Worm (Caenorhabditis elegans) whole organism, L4 larva: ENCODE data around the gene ctl-3.
"Not testable (repeated sequence)": the region's sequence is repeated elsewhere in the genome, so short reads cannot be mapped to it uniquely, and the experiment has no call there.

ENCODE experiments used
- D1046.2 ChIP-seq: fragments of 200-800 bp; sonication (Bioruptor generic); IDR thresholded peaks from 2 replicates; pipeline ENCODE4 v1.3.6; 2022; ENCODE audit warnings: missing genetic modification characterization, missing compliant biosample characterization
- F37D6.2 ChIP-seq: sonication (generic microtip); optimal IDR thresholded peaks from 2 replicates; lab custom pipeline; 2016; ENCODE audit warnings: mild to moderate bottlenecking, missing genetic modification characterization, missing compliant biosample characterization
- F49E8.2 ChIP-seq: sonication (generic microtip); optimal IDR thresholded peaks from 2 replicates; lab custom pipeline; 2016; ENCODE audit warnings: missing compliant biosample characterization, mild to moderate bottlenecking, missing genetic modification characterization, borderline replicate concordance
- Y48G9A.11 ChIP-seq: fragments of 200-800 bp; sonication (Bioruptor generic); IDR thresholded peaks from 2 replicates; pipeline ENCODE4 v1.3.6; 2022; ENCODE audit warnings: missing genetic modification reagents, missing genetic modification characterization, missing compliant biosample characterization
- Y5F2A.4 ChIP-seq: fragments of 200-800 bp; sonication (Bioruptor generic); optimal IDR thresholded peaks from 2 replicates; lab custom pipeline; 2018; ENCODE audit warnings: mild to moderate bottlenecking, missing genetic modification characterization, missing compliant biosample characterization
- Y75B8A.6 ChIP-seq: fragments of 200-800 bp; sonication (Bioruptor generic); IDR thresholded peaks from 2 replicates; pipeline ENCODE4 v1.3.6; 2022; ENCODE audit warnings: missing genetic modification reagents, missing genetic modification characterization, missing compliant biosample characterization
- ZK337.2 ChIP-seq: fragments of 200-800 bp; sonication (Bioruptor generic); IDR thresholded peaks from 2 replicates; pipeline ENCODE4 v1.3.6; 2022; ENCODE audit warnings: missing genetic modification reagents, missing genetic modification characterization, missing compliant biosample characterization
- aha-1 ChIP-seq: fragments of 150-350 bp; peaks from one replicate; lab custom pipeline; 2014; ENCODE audit warnings: missing biosample characterization, missing genetic modification characterization
- ceh-28 ChIP-seq: fragments of 150-350 bp; optimal IDR thresholded peaks from 2 replicates; lab custom pipeline; 2014; ENCODE audit warnings: missing biosample characterization, missing genetic modification reagents, missing genetic modification characterization
- daf-12 ChIP-seq: fragments of 150-350 bp; optimal IDR thresholded peaks from 2 replicates; lab custom pipeline; 2014; ENCODE audit warnings: missing biosample characterization, missing genetic modification reagents, missing genetic modification characterization
- daf-16 ChIP-seq, 3 experiments: sonication (generic microtip); optimal IDR thresholded peaks; 2 replicates each; lab custom pipeline; 2016 to 2017; ENCODE audit warnings: missing genetic modification characterization in 3 of 3, missing genetic modification reagents in 3 of 3, mild to moderate bottlenecking in 2 of 3, missing compliant biosample characterization in 2 of 3, missing biosample characterization in 1 of 3, moderate library complexity in 1 of 3
- dmd-6 ChIP-seq: fragments of 200-800 bp; sonication (Bioruptor generic); IDR thresholded peaks from 2 replicates; pipeline ENCODE4 v1.3.6; 2022; ENCODE audit warnings: missing genetic modification reagents, missing genetic modification characterization, missing compliant biosample characterization
- duxl-1 ChIP-seq: sonication (generic microtip); optimal IDR thresholded peaks from 2 replicates; lab custom pipeline; 2016; ENCODE audit warnings: mild to moderate bottlenecking, missing genetic modification characterization, moderate library complexity, missing compliant biosample characterization; ENCODE audit not compliant: poor library complexity
- fos-1 ChIP-seq: fragments of 150-350 bp; optimal IDR thresholded peaks from 2 replicates; lab custom pipeline; 2014; ENCODE audit warnings: missing biosample characterization, missing genetic modification characterization
- hlh-11 ChIP-seq: fragments of 200-800 bp; sonication (Bioruptor generic); optimal IDR thresholded peaks from 2 replicates; lab custom pipeline; 2018; ENCODE audit warnings: mild to moderate bottlenecking, missing genetic modification characterization, missing compliant biosample characterization
- hlh-30 ChIP-seq: sonication (generic microtip); optimal IDR thresholded peaks from 2 replicates; lab custom pipeline; 2017; ENCODE audit warnings: antibody characterized with exemption, mild to moderate bottlenecking, missing genetic modification characterization, missing compliant biosample characterization; ENCODE audit not compliant: insufficient read depth
- lin-38 ChIP-seq: fragments of 200-800 bp; sonication (Bioruptor generic); IDR thresholded peaks from 2 replicates; pipeline ENCODE4 v1.3.6; 2022; ENCODE audit warnings: missing genetic modification reagents, missing genetic modification characterization, missing compliant biosample characterization
- lsy-2 ChIP-seq, 2 experiments: fragments of 150-350 bp in 1 of 2; sonication (generic microtip) in 1 of 2; optimal IDR thresholded peaks; 2 replicates each; lab custom pipeline; 2014 to 2017; ENCODE audit warnings: missing biosample characterization in 2 of 2, missing genetic modification characterization in 2 of 2
- mdt-29 ChIP-seq: fragments of 200-800 bp; sonication (Bioruptor generic); IDR thresholded peaks from 2 replicates; pipeline ENCODE4 v1.3.6; 2022; ENCODE audit warnings: missing genetic modification reagents, missing genetic modification characterization, missing compliant biosample characterization
- mep-1 ChIP-seq: fragments of 150-350 bp; sonication (generic microtip); optimal IDR thresholded peaks from 3 replicates; lab custom pipeline; 2014; ENCODE audit warnings: missing biosample characterization, missing genetic modification characterization
- mxl-3 ChIP-seq: fragments of 200-800 bp; sonication (Bioruptor generic); optimal IDR thresholded peaks from 2 replicates; lab custom pipeline; 2018; ENCODE audit warnings: mild to moderate bottlenecking, missing genetic modification characterization, missing compliant biosample characterization
- nhr-10 ChIP-seq: fragments of 150-350 bp; optimal IDR thresholded peaks from 2 replicates; lab custom pipeline; 2014; ENCODE audit warnings: missing biosample characterization, missing genetic modification characterization
- nhr-102 ChIP-seq: sonication (generic microtip); optimal IDR thresholded peaks from 2 replicates; lab custom pipeline; 2016; ENCODE audit warnings: mild to moderate bottlenecking, missing genetic modification characterization, moderate library complexity, missing compliant biosample characterization
- nhr-25 ChIP-seq: sonication (generic microtip); optimal IDR thresholded peaks from 2 replicates; lab custom pipeline; 2017; ENCODE audit warnings: missing genetic modification characterization, mild to moderate bottlenecking, missing compliant biosample characterization, antibody characterized with exemption, moderate library complexity, borderline replicate concordance; ENCODE audit not compliant: insufficient read depth
- pha-4 ChIP-seq, 2 experiments: fragments of 150-350 bp in 1 of 2; fragments of 200-800 bp in 1 of 2; sonication (Bioruptor generic) in 1 of 2; IDR thresholded peaks in 1 of 2; optimal IDR thresholded peaks in 1 of 2; 2 replicates each; pipeline versions ENCODE4 v1.3.6 to Lab custom; 2014 to 2022; ENCODE audit warnings: missing genetic modification characterization in 2 of 2, missing genetic modification reagents in 2 of 2, missing biosample characterization in 1 of 2, missing compliant biosample characterization in 1 of 2
- rbr-2 ChIP-seq: sonication (generic microtip); optimal IDR thresholded peaks from 2 replicates; lab custom pipeline; 2016; ENCODE audit warnings: missing genotype, missing genetic modification characterization, missing compliant biosample characterization
- sdz-12 ChIP-seq: fragments of 200-800 bp; sonication (Bioruptor generic); optimal IDR thresholded peaks from 2 replicates; lab custom pipeline; 2018; ENCODE audit warnings: mild to moderate bottlenecking, missing genetic modification characterization, missing compliant biosample characterization
- snpc-1.2 ChIP-seq: fragments of 200-800 bp; sonication (Bioruptor generic); IDR thresholded peaks from 2 replicates; pipeline ENCODE4 v1.3.6; 2022; ENCODE audit warnings: missing genetic modification reagents, missing genetic modification characterization, missing compliant biosample characterization
- unc-130 ChIP-seq: sonication (generic microtip); optimal IDR thresholded peaks from 2 replicates; lab custom pipeline; 2016; ENCODE audit warnings: missing genetic modification reagents, missing genetic modification characterization, missing compliant biosample characterization
- zag-1 ChIP-seq: fragments of 150-350 bp; optimal IDR thresholded peaks from 2 replicates; lab custom pipeline; 2014; ENCODE audit warnings: missing biosample characterization, missing genetic modification characterization
- zip-2 ChIP-seq: fragments of 150-350 bp; optimal IDR thresholded peaks from 2 replicates; lab custom pipeline; 2014; ENCODE audit warnings: missing biosample characterization, missing genetic modification characterization
- ztf-7 ChIP-seq: fragments of 150-350 bp; optimal IDR thresholded peaks from 2 replicates; lab custom pipeline; 2014; ENCODE audit warnings: missing biosample characterization, missing genetic modification characterization

Gene ctl-3

DNA sequence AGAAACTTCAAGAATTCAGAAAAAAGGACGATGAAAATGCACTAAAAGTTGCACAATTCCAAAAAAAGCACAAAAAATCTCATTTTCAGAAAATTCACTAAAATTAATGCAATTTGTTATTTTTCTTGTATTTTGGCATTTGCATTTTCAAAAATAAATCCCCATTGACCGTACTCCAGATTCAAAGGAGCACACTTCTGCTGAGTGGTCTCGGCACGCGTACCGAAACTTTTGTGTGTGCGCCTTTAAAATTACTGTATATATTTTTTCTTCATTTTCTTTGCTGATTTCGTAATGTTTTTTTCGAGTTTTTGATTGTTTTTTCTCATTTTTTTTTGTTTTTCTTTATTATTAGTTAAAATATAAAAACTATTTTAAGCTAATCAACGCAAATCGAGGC lies 1.6 kb upstream of the ctl-3 start:
- TF ChIP-seq unc-130 (peak; percentile 8), lsy-2 (tag; optimal IDR thresholded peaks at IDR 0.05; lab: Kevin White, UChicago) (peak in 1 of 2 experiments; percentile 23), duxl-1 (tag; lab: Kevin White, UChicago) (no peak), lin-38 (GFP tag; lab: Robert Waterston, UW) (0 out of 2 replicates have a peak, but pooled peaks have one; percentile 15), fos-1 (no peak)

DNA sequence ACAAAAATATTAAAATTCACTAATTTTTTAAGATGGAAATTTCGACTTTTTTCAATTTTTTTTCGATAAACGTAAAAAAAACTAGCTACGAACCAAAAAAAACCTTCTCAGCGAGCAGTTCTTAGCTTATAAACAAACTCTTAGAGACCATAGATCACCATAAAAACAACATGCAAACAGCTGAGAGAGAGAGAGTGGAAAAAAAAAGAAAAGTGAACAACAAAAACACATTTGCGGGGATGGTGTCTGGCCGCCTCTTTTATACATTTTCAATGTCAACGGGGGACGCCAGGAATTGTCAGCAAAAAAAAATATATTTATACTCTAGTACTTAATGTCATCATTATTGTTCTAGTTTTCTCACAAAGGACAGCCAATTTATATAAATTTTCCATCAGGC lies 958 bp upstream of the ctl-3 start:
- TF ChIP-seq nhr-10 (no peak), hlh-30 (tag; lab: Kevin White, UChicago) (no peak), rbr-2 (peak; percentile 2), nhr-25 (no peak), zag-1 (tag; lab: Kevin White, UChicago) (no peak), Y75B8A.6 (GFP tag; lab: Robert Waterston, UW) (no peak), F49E8.2 (tag; lab: Kevin White, UChicago) (no peak), zip-2 (tag; lab: Kevin White, UChicago) (no peak), daf-16 (GFP tag; optimal IDR thresholded peaks at IDR 0.05; lab: Kevin White, UChicago) (peak in 1 of 2 experiments; percentile 66), daf-16 (tag; optimal IDR thresholded peaks at IDR 0.05; lab: Kevin White, UChicago) (peak; percentile 60), Y48G9A.11 (GFP tag; lab: Robert Waterston, UW) (no peak), F37D6.2 (tag; lab: Kevin White, UChicago) (no peak), snpc-1.2 (no peak), ztf-7 (tag; lab: Kevin White, UChicago) (no peak), hlh-11 (tag; lab: Kevin White, UChicago) (peak; percentile 17), dmd-6 (GFP tag; lab: Robert Waterston, UW) (no peak)

DNA sequence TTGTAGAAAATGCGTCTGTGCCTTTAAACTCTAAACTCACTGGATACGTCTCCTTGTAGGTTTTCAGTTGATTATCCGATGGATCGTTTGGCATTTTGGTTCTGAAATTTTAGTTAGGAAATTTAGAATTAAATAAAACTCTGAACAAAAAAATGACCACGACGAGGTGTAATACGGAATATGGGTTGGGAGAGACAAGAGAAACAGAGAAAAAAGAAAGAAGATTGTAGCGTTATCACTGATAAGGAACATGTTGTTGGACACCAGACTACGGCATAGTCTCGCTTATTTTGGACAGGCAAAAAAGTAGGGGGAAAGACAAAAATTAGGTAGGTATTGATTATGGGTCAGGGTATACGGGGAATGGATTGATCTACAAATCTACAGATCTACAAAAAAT lies 4.4 kb downstream of the ctl-3 start, which contains the start of gene ctl-1:
TSS of gene ctl-1 (minus strand) at position 101 of the 400 bp plus-strand sequence.
- TF ChIP-seq ZK337.2; daf-12 (tag; lab: Kevin White, UChicago); pha-4 (GFP tag; IDR thresholded peaks at IDR 0.05; lab: Robert Waterston, UW); pha-4 (tag; optimal IDR thresholded peaks at IDR 0.05; lab: Kevin White, UChicago): not testable (repeated sequence)

DNA sequence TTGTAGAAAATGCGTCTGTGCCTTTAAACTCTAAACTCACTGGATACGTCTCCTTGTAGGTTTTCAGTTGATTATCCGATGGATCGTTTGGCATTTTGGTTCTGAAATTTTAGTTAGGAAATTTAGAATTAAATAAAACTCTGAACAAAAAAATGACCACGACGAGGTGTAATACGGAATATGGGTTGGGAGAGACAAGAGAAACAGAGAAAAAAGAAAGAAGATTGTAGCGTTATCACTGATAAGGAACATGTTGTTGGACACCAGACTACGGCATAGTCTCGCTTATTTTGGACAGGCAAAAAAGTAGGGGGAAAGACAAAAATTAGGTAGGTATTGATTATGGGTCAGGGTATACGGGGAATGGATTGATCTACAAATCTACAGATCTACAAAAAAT lies 8.7 kb downstream of the ctl-3 start, which contains the start of gene ctl-2:
TSS of gene ctl-2 (minus strand) at position 101 of the 400 bp plus-strand sequence.
- not testable (repeated sequence) for TF ChIP-seq ceh-28 (tag; lab: Kevin White, UChicago); mxl-3 (GFP tag; lab: Kevin White, UChicago); D1046.2 (GFP tag; lab: Robert Waterston, UW)

DNA sequence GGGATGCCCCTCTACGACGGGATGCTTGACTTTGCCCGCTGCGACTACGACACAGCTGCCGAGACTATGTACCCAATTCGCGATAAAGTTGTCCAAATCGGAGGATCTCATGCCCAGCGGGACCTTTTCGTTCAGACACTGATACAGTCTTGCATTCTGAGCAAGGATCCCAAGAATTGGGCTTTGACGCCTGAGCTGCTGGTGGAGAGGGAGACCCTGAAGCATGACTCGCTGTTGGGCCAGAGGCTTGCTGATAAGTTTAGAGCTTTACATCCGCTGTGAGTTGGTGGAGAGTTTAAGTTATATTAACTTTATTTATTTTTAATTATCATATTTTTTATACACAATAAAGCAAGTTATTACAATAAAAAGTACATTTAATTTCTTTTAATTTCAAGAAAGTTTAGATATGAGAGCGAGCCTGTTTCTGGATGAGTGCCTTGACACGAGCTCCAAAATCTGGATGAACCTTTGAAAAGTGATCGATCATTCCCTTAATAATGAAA lies 11.3 kb downstream of the ctl-3 start:
- peak; percentile 10 for TF ChIP-seq mep-1 (tag; lab: Kevin White, UChicago)
- TF ChIP-seq aha-1 (tag; lab: Kevin White, UChicago), result peak; percentile 69
- peak; percentile 55 for TF ChIP-seq nhr-102 (tag; lab: Kevin White, UChicago)
- no peak for TF ChIP-seq sdz-12 (GFP tag; lab: Kevin White, UChicago)
- no peak for TF ChIP-seq Y5F2A.4
- TF ChIP-seq mdt-29 (GFP tag; lab: Robert Waterston, UW), result 0 out of 2 replicates have a peak, but pooled peaks have one; percentile 50
